1 fruit fly cellular context compared by ENCODE assay signal in genomic region chr3R:27916355-27917019, dm6.
TF ChIP-seq lines count a peak whose summit lies in the region.

TSS of gene CG5003 (minus strand) at chr3R:27916516.
TSS of gene mRpS22 (plus strand) at chr3R:27916908.

TF ChIP-seq in whole organism, embryonic, 481 proteins besides CTCF, POLR2A, EP300 and RAD21 (continued from another document and continues in another):
- TF ChIP-seq so (GFP tag; IDR thresholded peaks at IDR 0.05; lab: Robert Waterston, UW): no peak
- peak; percentile 63 for TF ChIP-seq Max (GFP tag; optimal IDR thresholded peaks at IDR 0.05; lab: Kevin White, UChicago)
- TF ChIP-seq CG6683 (GFP tag; optimal IDR thresholded peaks at IDR 0.05; lab: Kevin White, UChicago): no peak
- TF ChIP-seq lola (GFP tag; optimal IDR thresholded peaks at IDR 0.05; lab: Kevin White, UChicago): peak in 1 of 3 experiments; percentile 60
- TF ChIP-seq cg (GFP tag; optimal IDR thresholded peaks at IDR 0.05; lab: Kevin White, UChicago): no peak
- peak in 1 of 2 experiments; percentile 32 for TF ChIP-seq Pdp1 (GFP tag; optimal IDR thresholded peaks at IDR 0.05; lab: Kevin White, UChicago)
- TF ChIP-seq CG15514 (GFP tag; optimal IDR thresholded peaks at IDR 0.05; lab: Kevin White, UChicago): peak; percentile 13
- peak; percentile 27 for TF ChIP-seq NC2α (GFP tag; optimal IDR thresholded peaks at IDR 0.05; lab: Kevin White, UChicago)
- no peak for TF ChIP-seq CG7987 (GFP tag; optimal IDR thresholded peaks at IDR 0.05; lab: Kevin White, UChicago)
- TF ChIP-seq CG10274 (GFP tag; optimal IDR thresholded peaks at IDR 0.05; lab: Kevin White, UChicago): no peak
- TF ChIP-seq tgo (GFP tag; IDR thresholded peaks at IDR 0.05; lab: Robert Waterston, UW): peak; percentile 49; the same call in 1 of the 3 replicates
- peak; percentile 39 for TF ChIP-seq caup (GFP tag; optimal IDR thresholded peaks at IDR 0.05; lab: Kevin White, UChicago; ENCODE audit: severe bottlenecking)
- TF ChIP-seq abd-A (tag; optimal IDR thresholded peaks at IDR 0.05; lab: Kevin White, UChicago): no peak
- TF ChIP-seq ash1 (GFP tag; optimal IDR thresholded peaks at IDR 0.05; lab: Kevin White, UChicago): no peak
- no peak for TF ChIP-seq CG1603 (tag; optimal IDR thresholded peaks at IDR 0.05; lab: Kevin White, UChicago)
- TF ChIP-seq Kr (GFP tag; optimal IDR thresholded peaks at IDR 0.05; lab: Kevin White, UChicago): no peak
- TF ChIP-seq CG6175 (GFP tag; IDR thresholded peaks at IDR 0.05; lab: Robert Waterston, UW): no peak
- TF ChIP-seq CoRest (tag; optimal IDR thresholded peaks at IDR 0.05; lab: Kevin White, UChicago): peak; percentile 75
- TF ChIP-seq D19B (GFP tag; optimal IDR thresholded peaks at IDR 0.05; lab: Kevin White, UChicago): peak; percentile 45
- peak; percentile 12 for TF ChIP-seq dm (GFP tag; optimal IDR thresholded peaks at IDR 0.05; lab: Kevin White, UChicago)
- peak in 1 of 2 experiments; percentile 26 for TF ChIP-seq bsh (GFP tag; optimal IDR thresholded peaks at IDR 0.05; lab: Kevin White, UChicago)
- no peak for TF ChIP-seq disco-r (GFP tag; optimal IDR thresholded peaks at IDR 0.05; lab: Kevin White, UChicago)
- peak; percentile 28 for TF ChIP-seq Oli (tag; optimal IDR thresholded peaks at IDR 0.05; lab: Kevin White, UChicago)
- TF ChIP-seq ase (GFP tag; IDR thresholded peaks at IDR 0.05; lab: Robert Waterston, UW): 0 out of 3 replicates have a peak, but pooled peaks have one; percentile 8
- no peak for TF ChIP-seq CG3726 (GFP tag; IDR thresholded peaks at IDR 0.05; lab: Robert Waterston, UW)
- TF ChIP-seq CG13123 (GFP tag; optimal IDR thresholded peaks at IDR 0.05; lab: Kevin White, UChicago): no peak
- peak; percentile 11 for TF ChIP-seq nau (GFP tag; optimal IDR thresholded peaks at IDR 0.05; lab: Kevin White, UChicago)
- TF ChIP-seq repo (GFP tag; optimal IDR thresholded peaks at IDR 0.05; lab: Kevin White, UChicago): no peak
- peak; percentile 47 for TF ChIP-seq dmrt11E (tag; optimal IDR thresholded peaks at IDR 0.05; lab: Kevin White, UChicago)
- TF ChIP-seq Rfx (GFP tag; IDR thresholded peaks at IDR 0.05; lab: Robert Waterston, UW): peak; percentile 68; the same call in 1 of the 2 replicates
- peak; percentile 59 for TF ChIP-seq ind (GFP tag; optimal IDR thresholded peaks at IDR 0.05; lab: Kevin White, UChicago)
- TF ChIP-seq CG13894 (tag; optimal IDR thresholded peaks at IDR 0.05; lab: Kevin White, UChicago): peak; percentile 24
- TF ChIP-seq CG2875 (GFP tag; optimal IDR thresholded peaks at IDR 0.05; lab: Kevin White, UChicago): peak; percentile 14
- no peak for TF ChIP-seq CG17802 (tag; optimal IDR thresholded peaks at IDR 0.05; lab: Kevin White, UChicago)
- TF ChIP-seq Ssrp (tag; optimal IDR thresholded peaks at IDR 0.05; lab: Kevin White, UChicago): peak; percentile 58
- peak; percentile 41; the same call in 2 of the 4 replicates for TF ChIP-seq Dll (GFP tag; IDR thresholded peaks at IDR 0.05; lab: Robert Waterston, UW; ENCODE audit: partially characterized antibody)
- peak; percentile 59 for TF ChIP-seq CG1233 (GFP tag; optimal IDR thresholded peaks at IDR 0.05; lab: Kevin White, UChicago)
- peak; percentile 87 for TF ChIP-seq Ets65A (GFP tag; lab: Kevin White, UChicago)
- no peak for TF ChIP-seq hb (GFP tag; IDR thresholded peaks at IDR 0.05; lab: Robert Waterston, UW; ENCODE audit: partially characterized antibody)
- no peak for TF ChIP-seq TFAM (GFP tag; optimal IDR thresholded peaks at IDR 0.05; lab: Kevin White, UChicago)
- TF ChIP-seq Elba2 (GFP tag; optimal IDR thresholded peaks at IDR 0.05; lab: Kevin White, UChicago): peak; percentile 66
- TF ChIP-seq Bdp1 (GFP tag; optimal IDR thresholded peaks at IDR 0.05; lab: Kevin White, UChicago): peak; percentile 13
- no peak for TF ChIP-seq Hand (GFP tag; optimal IDR thresholded peaks at IDR 0.05; lab: Kevin White, UChicago)
- 0 out of 3 replicates have a peak, but pooled peaks have one; percentile 26 for TF ChIP-seq CG7357 (GFP tag; IDR thresholded peaks at IDR 0.05; lab: Robert Waterston, UW)
- TF ChIP-seq Hr78 (GFP tag; optimal IDR thresholded peaks at IDR 0.05; lab: Kevin White, UChicago): no peak
- TF ChIP-seq CG3838 (GFP tag; optimal IDR thresholded peaks at IDR 0.05; lab: Kevin White, UChicago): no peak
- peak; percentile 10 for TF ChIP-seq Dp (GFP tag; optimal IDR thresholded peaks at IDR 0.05; lab: Kevin White, UChicago)
- peak; percentile 57 for TF ChIP-seq CG18476 (GFP tag; optimal IDR thresholded peaks at IDR 0.05; lab: Kevin White, UChicago)
- TF ChIP-seq onecut (GFP tag; IDR thresholded peaks at IDR 0.05; lab: Robert Waterston, UW): peak; percentile 9; the same call in 1 of the 2 replicates
- no peak for TF ChIP-seq CG12236 (GFP tag; optimal IDR thresholded peaks at IDR 0.05; lab: Kevin White, UChicago)
- 0 out of 2 replicates have a peak, but pooled peaks have one; percentile 2 for TF ChIP-seq CG6272 (GFP tag; IDR thresholded peaks at IDR 0.05; lab: Robert Waterston, UW)
- peak in 1 of 2 experiments; percentile 52 for TF ChIP-seq dpn (GFP tag; optimal IDR thresholded peaks at IDR 0.05; lab: Kevin White, UChicago)
- TF ChIP-seq CG33213 (GFP tag; optimal IDR thresholded peaks at IDR 0.05; lab: Kevin White, UChicago): peak; percentile 58
- TF ChIP-seq CG3847 (GFP tag; IDR thresholded peaks at IDR 0.05; lab: Robert Waterston, UW): peak; percentile 58
- peak; percentile 84 for TF ChIP-seq MESR4 (GFP tag; optimal IDR thresholded peaks at IDR 0.05; lab: Kevin White, UChicago)
- TF ChIP-seq CG6689 (GFP tag; IDR thresholded peaks at IDR 0.05; lab: Robert Waterston, UW): peak; percentile 69
- peak; percentile 64 for TF ChIP-seq CG30020 (tag; optimal IDR thresholded peaks at IDR 0.05; lab: Kevin White, UChicago)
- no peak for TF ChIP-seq CG14050 (GFP tag; IDR thresholded peaks at IDR 0.05; lab: Robert Waterston, UW)
- peak; percentile 21; the same call in 1 of the 3 replicates for TF ChIP-seq dysf (GFP tag; IDR thresholded peaks at IDR 0.05; lab: Robert Waterston, UW)
- TF ChIP-seq Scr (GFP tag; IDR thresholded peaks at IDR 0.05; lab: Robert Waterston, UW; ENCODE audit: partially characterized antibody): peak; percentile 48; the same call in 1 of the 2 replicates
- peak; percentile 21; the same call in 1 of the 2 replicates for TF ChIP-seq klu (GFP tag; IDR thresholded peaks at IDR 0.05; lab: Robert Waterston, UW)
- TF ChIP-seq maf-S (GFP tag; optimal IDR thresholded peaks at IDR 0.05; lab: Kevin White, UChicago): no peak
- TF ChIP-seq chif (GFP tag; optimal IDR thresholded peaks at IDR 0.05; lab: Kevin White, UChicago): peak in 1 of 2 experiments; percentile 2
- no peak for TF ChIP-seq CG3163 (GFP tag; optimal IDR thresholded peaks at IDR 0.05; lab: Kevin White, UChicago)
- no peak for TF ChIP-seq NK7.1 (GFP tag; optimal IDR thresholded peaks at IDR 0.05; lab: Kevin White, UChicago)
- TF ChIP-seq Fer3 (tag; optimal IDR thresholded peaks at IDR 0.05; lab: Kevin White, UChicago): peak; percentile 46
- TF ChIP-seq CG12071 (GFP tag; optimal IDR thresholded peaks at IDR 0.05; lab: Kevin White, UChicago): no peak
- no peak for TF ChIP-seq run (tag; optimal IDR thresholded peaks at IDR 0.05; lab: Kevin White, UChicago)
- no peak for TF ChIP-seq MTF-1 (GFP tag; optimal IDR thresholded peaks at IDR 0.05; lab: Kevin White, UChicago; ENCODE audit: borderline replicate concordance)
- peak; percentile 73 for TF ChIP-seq sug (tag; optimal IDR thresholded peaks at IDR 0.05; lab: Kevin White, UChicago)
- no peak for TF ChIP-seq CG12769 (tag; optimal IDR thresholded peaks at IDR 0.05; lab: Kevin White, UChicago)
- TF ChIP-seq CG3407 (GFP tag; optimal IDR thresholded peaks at IDR 0.05; lab: Kevin White, UChicago): peak; percentile 17
- TF ChIP-seq fd3F (GFP tag; optimal IDR thresholded peaks at IDR 0.05; lab: Kevin White, UChicago): peak; percentile 35
- TF ChIP-seq inv (GFP tag; IDR thresholded peaks at IDR 0.05; lab: Robert Waterston, UW; ENCODE audit: partially characterized antibody): 0 out of 2 replicates have a peak, but pooled peaks have one; percentile 30
- peak; percentile 47 for TF ChIP-seq BtbVII (GFP tag; optimal IDR thresholded peaks at IDR 0.05; lab: Kevin White, UChicago)
- TF ChIP-seq odd (GFP tag; optimal IDR thresholded peaks at IDR 0.05; lab: Kevin White, UChicago): no peak
- TF ChIP-seq H15 (GFP tag; IDR thresholded peaks at IDR 0.05; lab: Robert Waterston, UW): no peak
- no peak for TF ChIP-seq CG1832 (GFP tag; optimal IDR thresholded peaks at IDR 0.05; lab: Kevin White, UChicago)
- TF ChIP-seq az2 (GFP tag; optimal IDR thresholded peaks at IDR 0.05; lab: Kevin White, UChicago): peak; percentile 58
- TF ChIP-seq bigmax (GFP tag; optimal IDR thresholded peaks at IDR 0.05; lab: Kevin White, UChicago): no peak
- TF ChIP-seq CG12942 (GFP tag; optimal IDR thresholded peaks at IDR 0.05; lab: Kevin White, UChicago): peak; percentile 51
- no peak for TF ChIP-seq Tbp (GFP tag; optimal IDR thresholded peaks at IDR 0.05; lab: Kevin White, UChicago)
- no peak for TF ChIP-seq cad (GFP tag; optimal IDR thresholded peaks at IDR 0.05; lab: Kevin White, UChicago)
- 0 out of 4 replicates have a peak, but pooled peaks have one; percentile 32 for TF ChIP-seq chinmo (GFP tag; IDR thresholded peaks at IDR 0.05; lab: Robert Waterston, UW; ENCODE audit: partially characterized antibody)
- TF ChIP-seq CG6854 (GFP tag; optimal IDR thresholded peaks at IDR 0.05; lab: Kevin White, UChicago): no peak
- TF ChIP-seq slp2 (GFP tag; optimal IDR thresholded peaks at IDR 0.05; lab: Kevin White, UChicago): no peak
- no peak for TF ChIP-seq Hr39 (optimal IDR thresholded peaks at IDR 0.05; lab: Kevin White, UChicago)
- TF ChIP-seq Spps (tag; optimal IDR thresholded peaks at IDR 0.05; lab: Kevin White, UChicago): peak; percentile 3
- peak; percentile 52 for TF ChIP-seq CG32532 (GFP tag; IDR thresholded peaks at IDR 0.05; lab: Robert Waterston, UW)
- TF ChIP-seq CG17328 (GFP tag; IDR thresholded peaks at IDR 0.05; lab: Robert Waterston, UW): peak; percentile 14; the same call in 1 of the 2 replicates
- peak; percentile 73 for TF ChIP-seq tin (GFP tag; optimal IDR thresholded peaks at IDR 0.05; lab: Kevin White, UChicago)
- TF ChIP-seq CG34422 (GFP tag; IDR thresholded peaks at IDR 0.05; lab: Robert Waterston, UW): no peak; the same call in 2 of the 3 replicates
- TF ChIP-seq CG9797 (GFP tag; optimal IDR thresholded peaks at IDR 0.05; lab: Kevin White, UChicago): peak; percentile 62
- no peak; the same call in 1 of the 2 replicates for TF ChIP-seq Atf6 (GFP tag; IDR thresholded peaks at IDR 0.05; lab: Robert Waterston, UW)
- TF ChIP-seq ci (GFP tag; IDR thresholded peaks at IDR 0.05; lab: Robert Waterston, UW): no peak
- peak; percentile 42; the same call in 1 of the 2 replicates for TF ChIP-seq NFAT (GFP tag; IDR thresholded peaks at IDR 0.05; lab: Robert Waterston, UW)
- TF ChIP-seq gce (GFP tag; IDR thresholded peaks at IDR 0.05; lab: Robert Waterston, UW): no peak
- TF ChIP-seq fd64A (GFP tag; optimal IDR thresholded peaks at IDR 0.05; lab: Kevin White, UChicago): no peak
- TF ChIP-seq Side (GFP tag; optimal IDR thresholded peaks at IDR 0.05; lab: Kevin White, UChicago): no peak
- TF ChIP-seq peb (GFP tag; IDR thresholded peaks at IDR 0.05; lab: Robert Waterston, UW): no peak
- no peak; the same call in 1 of the 2 replicates for TF ChIP-seq bowl (GFP tag; IDR thresholded peaks at IDR 0.05; lab: Robert Waterston, UW)
- TF ChIP-seq gfzf (GFP tag; optimal IDR thresholded peaks at IDR 0.05; lab: Kevin White, UChicago): peak; percentile 67
- TF ChIP-seq CG6813 (GFP tag; optimal IDR thresholded peaks at IDR 0.05; lab: Kevin White, UChicago): no peak
- TF ChIP-seq Sin3A (optimal IDR thresholded peaks at IDR 0.05; lab: Kevin White, UChicago): peak; percentile 1
- no peak for TF ChIP-seq CG11695 (GFP tag; IDR thresholded peaks at IDR 0.05; lab: Robert Waterston, UW)
- peak; percentile 25 for TF ChIP-seq CG1602 (GFP tag; optimal IDR thresholded peaks at IDR 0.05; lab: Kevin White, UChicago)
- peak; percentile 59 for TF ChIP-seq Chrac-16 (GFP tag; optimal IDR thresholded peaks at IDR 0.05; lab: Kevin White, UChicago)
- TF ChIP-seq CG7963 (GFP tag; IDR thresholded peaks at IDR 0.05; lab: Robert Waterston, UW; ENCODE audit: partially characterized antibody): no peak
- TF ChIP-seq Blimp-1 (GFP tag; optimal IDR thresholded peaks at IDR 0.05; lab: Kevin White, UChicago): no peak
- TF ChIP-seq danr (GFP tag; IDR thresholded peaks at IDR 0.05; lab: Robert Waterston, UW): 0 out of 2 replicates have a peak, but pooled peaks have one; percentile 26
- no peak for TF ChIP-seq btn (GFP tag; optimal IDR thresholded peaks at IDR 0.05; lab: Kevin White, UChicago)
- TF ChIP-seq Mad (GFP tag; optimal IDR thresholded peaks at IDR 0.05; lab: Kevin White, UChicago): peak; percentile 27
- TF ChIP-seq sima (GFP tag; optimal IDR thresholded peaks at IDR 0.05; lab: Kevin White, UChicago): peak; percentile 6
- TF ChIP-seq CG17361 (GFP tag; IDR thresholded peaks at IDR 0.05; lab: Robert Waterston, UW): peak; percentile 88; the same call in 2 of the 3 replicates
- no peak for TF ChIP-seq CG8944 (GFP tag; optimal IDR thresholded peaks at IDR 0.05; lab: Kevin White, UChicago)
- no peak for TF ChIP-seq ERR (GFP tag; optimal IDR thresholded peaks at IDR 0.05; lab: Kevin White, UChicago)
- peak in 1 of 2 experiments; percentile 19 for TF ChIP-seq crp (GFP tag; optimal IDR thresholded peaks at IDR 0.05; lab: Kevin White, UChicago)
- peak; percentile 83 for TF ChIP-seq row (GFP tag; IDR thresholded peaks at IDR 0.05; lab: Robert Waterston, UW)
- TF ChIP-seq Doc3 (GFP tag; IDR thresholded peaks at IDR 0.05; lab: Robert Waterston, UW; ENCODE audit: partially characterized antibody): no peak
- TF ChIP-seq CG16815 (GFP tag; optimal IDR thresholded peaks at IDR 0.05; lab: Kevin White, UChicago): peak; percentile 47
- no peak; the same call in 1 of the 2 replicates for TF ChIP-seq CG11247 (GFP tag; IDR thresholded peaks at IDR 0.05; lab: Robert Waterston, UW)
- TF ChIP-seq HmgD (GFP tag; optimal IDR thresholded peaks at IDR 0.05; lab: Kevin White, UChicago): no peak
- TF ChIP-seq ewg (GFP tag; optimal IDR thresholded peaks at IDR 0.05; lab: Kevin White, UChicago): peak; percentile 47
- peak; percentile 93 for TF ChIP-seq CG10267 (tag; optimal IDR thresholded peaks at IDR 0.05; lab: Kevin White, UChicago)
- no peak for TF ChIP-seq CG17186 (GFP tag; optimal IDR thresholded peaks at IDR 0.05; lab: Kevin White, UChicago)
- TF ChIP-seq CG7556 (GFP tag; optimal IDR thresholded peaks at IDR 0.05; lab: Kevin White, UChicago): peak; percentile 68
- TF ChIP-seq D (optimal IDR thresholded peaks at IDR 0.05; lab: Kevin White, UChicago): no peak
- TF ChIP-seq D (GFP tag; optimal IDR thresholded peaks at IDR 0.05; lab: Kevin White, UChicago): peak; percentile 49
- no peak for TF ChIP-seq CG18764 (GFP tag; optimal IDR thresholded peaks at IDR 0.05; lab: Kevin White, UChicago)
